Fruit fly (Drosophila melanogaster): ENCODE data around the gene VAChT.

The VAChT gene

dm6 chr3R:18677500-18677940, 27.8 kb upstream of the VAChT start, which contains the start of the genes dind and CG7706 (continued):
- TF ChIP-seq hbn (GFP tag; IDR thresholded peaks at IDR 0.05; ENCODE audit: partially characterized antibody) (no peak), CG12104 (GFP tag; optimal IDR thresholded peaks at IDR 0.05) (no peak), CG7963 (GFP tag; IDR thresholded peaks at IDR 0.05; ENCODE audit: partially characterized antibody) (no peak), sima (GFP tag; optimal IDR thresholded peaks at IDR 0.05) (no peak), CG3726 (GFP tag; IDR thresholded peaks at IDR 0.05) (no peak), chinmo (GFP tag; IDR thresholded peaks at IDR 0.05; ENCODE audit: partially characterized antibody) (no peak), Dip3 (GFP tag; optimal IDR thresholded peaks at IDR 0.05) (peak; percentile 0), MBD-R2 (GFP tag; IDR thresholded peaks at IDR 0.05) (peak; percentile 79), ftz-f1 (GFP tag; optimal IDR thresholded peaks at IDR 0.05) (peak; percentile 26), Aef1 (GFP tag; IDR thresholded peaks at IDR 0.05) (no peak), wek (GFP tag; optimal IDR thresholded peaks at IDR 0.05) (no peak), inv (GFP tag; IDR thresholded peaks at IDR 0.05; ENCODE audit: partially characterized antibody) (no peak), odd (GFP tag; optimal IDR thresholded peaks at IDR 0.05) (no peak), pzg (GFP tag; optimal IDR thresholded peaks at IDR 0.05) (peak; percentile 51), Gug (GFP tag; IDR thresholded peaks at IDR 0.05) (no peak), pb (GFP tag; optimal IDR thresholded peaks at IDR 0.05) (no peak), GATAe (GFP tag; conservative IDR thresholded peaks at IDR 0.05) (no peak), CG7745 (tag; optimal IDR thresholded peaks at IDR 0.05) (peak; percentile 78), sd (tag; optimal IDR thresholded peaks at IDR 0.05) (peak; percentile 93), Doc2 (GFP tag; IDR thresholded peaks at IDR 0.05) (no peak), Opbp (GFP tag; IDR thresholded peaks at IDR 0.05; ENCODE audit: partially characterized antibody) (no peak), CG7357 (GFP tag; IDR thresholded peaks at IDR 0.05) (peak; percentile 40; the same call in 1 of the 3 replicates), CG43689 (GFP tag; IDR thresholded peaks at IDR 0.05) (no peak), CG13296 (GFP tag; optimal IDR thresholded peaks at IDR 0.05) (no peak), Fer3 (tag; optimal IDR thresholded peaks at IDR 0.05) (no peak), Adf1 (GFP tag; IDR thresholded peaks at IDR 0.05) (no peak), Usf (GFP tag; optimal IDR thresholded peaks at IDR 0.05) (no peak), Bteb2 (GFP tag; optimal IDR thresholded peaks at IDR 0.05) (no peak), tin (GFP tag; optimal IDR thresholded peaks at IDR 0.05) (no peak), twi (tag; optimal IDR thresholded peaks at IDR 0.05) (no peak), dmrt99B (tag; optimal IDR thresholded peaks at IDR 0.05) (no peak), CG6791 (GFP tag; IDR thresholded peaks at IDR 0.05; ENCODE audit: partially characterized antibody) (no peak), CG34422 (GFP tag; IDR thresholded peaks at IDR 0.05) (no peak), CG6683 (GFP tag; optimal IDR thresholded peaks at IDR 0.05) (no peak), Atf-2 (GFP tag; optimal IDR thresholded peaks at IDR 0.05) (no peak), CG9437 (GFP tag; optimal IDR thresholded peaks at IDR 0.05) (peak; percentile 7), lab (GFP tag; optimal IDR thresholded peaks at IDR 0.05) (no peak), gcm (GFP tag; optimal IDR thresholded peaks at IDR 0.05) (peak; percentile 2), CG8290 (GFP tag; optimal IDR thresholded peaks at IDR 0.05) (no peak), CG8290 (tag; optimal IDR thresholded peaks at IDR 0.05) (no peak), CG16779 (GFP tag; IDR thresholded peaks at IDR 0.05) (no peak), CG7987 (GFP tag; optimal IDR thresholded peaks at IDR 0.05) (no peak), Hr51 (GFP tag; optimal IDR thresholded peaks at IDR 0.05) (no peak), Sox102F (GFP tag; optimal IDR thresholded peaks at IDR 0.05) (no peak), NC2α (GFP tag; optimal IDR thresholded peaks at IDR 0.05) (no peak), lola (GFP tag; optimal IDR thresholded peaks at IDR 0.05) (no peak), lbe (GFP tag; optimal IDR thresholded peaks at IDR 0.05) (no peak), HLH4C (GFP tag; IDR thresholded peaks at IDR 0.05; ENCODE audit: partially characterized antibody) (no peak), dati (GFP tag; IDR thresholded peaks at IDR 0.05) (no peak), Pdp1 (GFP tag; optimal IDR thresholded peaks at IDR 0.05) (no peak)

All from whole organism, embryonic.